Worm (Caenorhabditis elegans) whole organism, L4 larva: ENCODE data around the gene gut-2.

ENCODE experiments used
- F26F4.8 ChIP-seq: fragments of 200-800 bp; sonication (Bioruptor generic); conservative IDR thresholded peaks from 2 replicates; pipeline ENCODE4 v1.3.6; 2022; ENCODE audit warnings: missing genetic modification characterization, missing compliant biosample characterization
- F49E8.2 ChIP-seq: sonication (generic microtip); optimal IDR thresholded peaks from 2 replicates; lab custom pipeline; 2016; ENCODE audit warnings: missing compliant biosample characterization, mild to moderate bottlenecking, missing genetic modification characterization, borderline replicate concordance
- R02D3.7 ChIP-seq: fragments of 150-350 bp; sonication (generic microtip); optimal IDR thresholded peaks from 3 replicates; lab custom pipeline; 2014; ENCODE audit warnings: missing biosample characterization, missing genetic modification characterization
- Y105C5A.15 ChIP-seq: fragments of 200-800 bp; sonication (Bioruptor generic); IDR thresholded peaks from 2 replicates; pipeline ENCODE4 v1.3.6; 2022; ENCODE audit warnings: missing genetic modification characterization, missing compliant biosample characterization
- Y5F2A.4 ChIP-seq: fragments of 200-800 bp; sonication (Bioruptor generic); optimal IDR thresholded peaks from 2 replicates; lab custom pipeline; 2018; ENCODE audit warnings: mild to moderate bottlenecking, missing genetic modification characterization, missing compliant biosample characterization
- aha-1 ChIP-seq: fragments of 150-350 bp; peaks from one replicate; lab custom pipeline; 2014; ENCODE audit warnings: missing biosample characterization, missing genetic modification characterization
- ama-1 ChIP-seq: fragments of 150-350 bp; optimal IDR thresholded peaks from 2 replicates; lab custom pipeline; 2014; ENCODE audit warnings: inconsistent platforms, mixed read lengths
- arid-1 ChIP-seq: fragments of 200-800 bp; sonication (Bioruptor generic); conservative IDR thresholded peaks from 2 replicates; pipeline ENCODE4 v1.3.6; 2022; ENCODE audit warnings: missing genetic modification reagents, missing genetic modification characterization, missing compliant biosample characterization
- ceh-32 ChIP-seq: sonication (generic microtip); optimal IDR thresholded peaks from 2 replicates; lab custom pipeline; 2016; ENCODE audit warnings: mild to moderate bottlenecking, missing genetic modification characterization, missing compliant biosample characterization; ENCODE audit not compliant: poor library complexity
- ceh-62 ChIP-seq: sonication (generic microtip); optimal IDR thresholded peaks from 2 replicates; lab custom pipeline; 2017; ENCODE audit warnings: missing biosample characterization, missing genetic modification characterization
- ces-1 ChIP-seq: fragments of 150-350 bp; sonication (generic microtip); optimal IDR thresholded peaks from 4 replicates; lab custom pipeline; 2014; ENCODE audit warnings: missing biosample characterization, missing genetic modification reagents, missing genetic modification characterization
- daf-16 ChIP-seq, 3 experiments: sonication (generic microtip); optimal IDR thresholded peaks; 2 replicates each; lab custom pipeline; 2016 to 2017; ENCODE audit warnings: missing genetic modification characterization in 3 of 3, missing genetic modification reagents in 3 of 3, mild to moderate bottlenecking in 2 of 3, missing compliant biosample characterization in 2 of 3, missing biosample characterization in 1 of 3, moderate library complexity in 1 of 3
- dmd-6 ChIP-seq: fragments of 200-800 bp; sonication (Bioruptor generic); IDR thresholded peaks from 2 replicates; pipeline ENCODE4 v1.3.6; 2022; ENCODE audit warnings: missing genetic modification reagents, missing genetic modification characterization, missing compliant biosample characterization
- dmd-8 ChIP-seq: fragments of 200-800 bp; sonication (Bioruptor generic); IDR thresholded peaks from 2 replicates; pipeline ENCODE4 v1.3.6; 2022; ENCODE audit warnings: missing genetic modification characterization, missing compliant biosample characterization
- dpl-1 ChIP-seq: fragments of 150-350 bp; optimal IDR thresholded peaks from 2 replicates; lab custom pipeline; 2014; ENCODE audit warnings: missing biosample characterization, missing genetic modification reagents, missing genetic modification characterization
- duxl-1 ChIP-seq: sonication (generic microtip); optimal IDR thresholded peaks from 2 replicates; lab custom pipeline; 2016; ENCODE audit warnings: mild to moderate bottlenecking, missing genetic modification characterization, moderate library complexity, missing compliant biosample characterization; ENCODE audit not compliant: poor library complexity
- dve-1 ChIP-seq: sonication (generic microtip); optimal IDR thresholded peaks from 2 replicates; lab custom pipeline; 2017; ENCODE audit warnings: antibody characterized with exemption, mild to moderate bottlenecking, missing genetic modification characterization, missing compliant biosample characterization; ENCODE audit not compliant: insufficient read depth
- fkh-10 ChIP-seq: fragments of 150-350 bp; optimal IDR thresholded peaks from 2 replicates; lab custom pipeline; 2014; ENCODE audit warnings: missing biosample characterization, missing genetic modification reagents, missing genetic modification characterization
- fos-1 ChIP-seq: fragments of 150-350 bp; optimal IDR thresholded peaks from 2 replicates; lab custom pipeline; 2014; ENCODE audit warnings: missing biosample characterization, missing genetic modification characterization
- hlh-30 ChIP-seq: sonication (generic microtip); optimal IDR thresholded peaks from 2 replicates; lab custom pipeline; 2017; ENCODE audit warnings: antibody characterized with exemption, mild to moderate bottlenecking, missing genetic modification characterization, missing compliant biosample characterization; ENCODE audit not compliant: insufficient read depth
- hmg-1.1 ChIP-seq: fragments of 200-800 bp; sonication (Bioruptor generic); IDR thresholded peaks from 2 replicates; pipeline ENCODE4 v1.3.6; 2022; ENCODE audit warnings: missing genetic modification reagents, missing genetic modification characterization, missing compliant biosample characterization
- jun-1 ChIP-seq: fragments of 150-350 bp; optimal IDR thresholded peaks from 2 replicates; lab custom pipeline; 2014; ENCODE audit warnings: missing biosample characterization, missing genetic modification reagents, missing genetic modification characterization
- lin-29 ChIP-seq: fragments of 200-800 bp; sonication (Bioruptor generic); IDR thresholded peaks from 2 replicates; pipeline ENCODE4 v1.3.6; 2022; ENCODE audit warnings: missing genetic modification reagents, missing genetic modification characterization, missing compliant biosample characterization
- lin-38 ChIP-seq: fragments of 200-800 bp; sonication (Bioruptor generic); IDR thresholded peaks from 2 replicates; pipeline ENCODE4 v1.3.6; 2022; ENCODE audit warnings: missing genetic modification reagents, missing genetic modification characterization, missing compliant biosample characterization
- lsy-2 ChIP-seq, 2 experiments: fragments of 150-350 bp in 1 of 2; sonication (generic microtip) in 1 of 2; optimal IDR thresholded peaks; 2 replicates each; lab custom pipeline; 2014 to 2017; ENCODE audit warnings: missing biosample characterization in 2 of 2, missing genetic modification characterization in 2 of 2
- madf-5 ChIP-seq, 2 experiments: fragments of 200-800 bp; sonication (Bioruptor generic); IDR thresholded peaks; 2 replicates each; pipeline ENCODE4 v1.3.6; 2022; ENCODE audit warnings: missing compliant biosample characterization in 2 of 2, missing genetic modification characterization in 2 of 2
- madf-9 ChIP-seq: fragments of 200-800 bp; sonication (Bioruptor generic); conservative IDR thresholded peaks from 2 replicates; pipeline ENCODE4 v1.3.6; 2022; ENCODE audit warnings: missing genetic modification reagents, missing genetic modification characterization, missing compliant biosample characterization
- mep-1 ChIP-seq: fragments of 150-350 bp; sonication (generic microtip); optimal IDR thresholded peaks from 3 replicates; lab custom pipeline; 2014; ENCODE audit warnings: missing biosample characterization, missing genetic modification characterization
- mxl-2 ChIP-seq: fragments of 200-800 bp; sonication (Bioruptor generic); conservative IDR thresholded peaks from 2 replicates; pipeline ENCODE4 v1.3.6; 2022; ENCODE audit warnings: missing genetic modification reagents, missing genetic modification characterization, missing compliant biosample characterization
- nhr-10 ChIP-seq: fragments of 150-350 bp; optimal IDR thresholded peaks from 2 replicates; lab custom pipeline; 2014; ENCODE audit warnings: missing biosample characterization, missing genetic modification characterization
- nhr-102 ChIP-seq: sonication (generic microtip); optimal IDR thresholded peaks from 2 replicates; lab custom pipeline; 2016; ENCODE audit warnings: mild to moderate bottlenecking, missing genetic modification characterization, moderate library complexity, missing compliant biosample characterization
- nhr-25 ChIP-seq: sonication (generic microtip); optimal IDR thresholded peaks from 2 replicates; lab custom pipeline; 2017; ENCODE audit warnings: missing genetic modification characterization, mild to moderate bottlenecking, missing compliant biosample characterization, antibody characterized with exemption, moderate library complexity, borderline replicate concordance; ENCODE audit not compliant: insufficient read depth
- nhr-42 ChIP-seq: fragments of 200-800 bp; sonication (Bioruptor generic); IDR thresholded peaks from 2 replicates; pipeline ENCODE4 v1.3.6; 2022; ENCODE audit warnings: missing genetic modification characterization, missing compliant biosample characterization
- nhr-6 ChIP-seq: fragments of 150-350 bp; optimal IDR thresholded peaks from 2 replicates; lab custom pipeline; 2014; ENCODE audit warnings: missing biosample characterization, missing genetic modification characterization
- nhr-76 ChIP-seq: fragments of 150-350 bp; optimal IDR thresholded peaks from 2 replicates; lab custom pipeline; 2014; ENCODE audit warnings: missing biosample characterization, missing genetic modification characterization
- php-3 ChIP-seq: fragments of 200-800 bp; sonication (Bioruptor generic); IDR thresholded peaks from 2 replicates; pipeline ENCODE4 v1.3.6; 2022; ENCODE audit warnings: missing genetic modification reagents, missing genetic modification characterization, missing compliant biosample characterization
- pqm-1 ChIP-seq: sonication (generic microtip); optimal IDR thresholded peaks from 2 replicates; lab custom pipeline; 2017; ENCODE audit warnings: missing biosample characterization, missing genetic modification characterization
- rbr-2 ChIP-seq: sonication (generic microtip); optimal IDR thresholded peaks from 2 replicates; lab custom pipeline; 2016; ENCODE audit warnings: missing genotype, missing genetic modification characterization, missing compliant biosample characterization
- sdz-12 ChIP-seq: fragments of 200-800 bp; sonication (Bioruptor generic); optimal IDR thresholded peaks from 2 replicates; lab custom pipeline; 2018; ENCODE audit warnings: mild to moderate bottlenecking, missing genetic modification characterization, missing compliant biosample characterization
- spr-1 ChIP-seq: sonication (generic microtip); optimal IDR thresholded peaks from 2 replicates; lab custom pipeline; 2016; ENCODE audit warnings: mild to moderate bottlenecking, missing genetic modification characterization, missing compliant biosample characterization
- tag-97 ChIP-seq: fragments of 200-800 bp; sonication (Bioruptor generic); IDR thresholded peaks from 2 replicates; pipeline ENCODE4 v1.3.6; 2022; ENCODE audit warnings: missing genetic modification characterization, missing compliant biosample characterization
- unc-130 ChIP-seq: sonication (generic microtip); optimal IDR thresholded peaks from 2 replicates; lab custom pipeline; 2016; ENCODE audit warnings: missing genetic modification reagents, missing genetic modification characterization, missing compliant biosample characterization
- unc-62 ChIP-seq, 3 experiments: fragments of 150-350 bp in 1 of 3; sonication (generic microtip); optimal IDR thresholded peaks in 2 of 3; peaks in 1 of 3; 1 replicate in 1 of 3; 2 replicates in 2 of 3; lab custom pipeline; 2014 to 2017; ENCODE audit warnings: missing biosample characterization in 3 of 3, missing genetic modification characterization in 3 of 3, missing genetic modification reagents in 3 of 3, missing genotype in 1 of 3
- zfp-3 ChIP-seq: fragments of 200-800 bp; sonication (Bioruptor generic); conservative IDR thresholded peaks from 2 replicates; pipeline ENCODE4 v1.3.6; 2022; ENCODE audit warnings: missing genetic modification reagents, missing genetic modification characterization, missing compliant biosample characterization
- zip-11 ChIP-seq: fragments of 200-800 bp; sonication (Bioruptor generic); IDR thresholded peaks from 2 replicates; pipeline ENCODE4 v1.3.6; 2022; ENCODE audit warnings: missing genetic modification characterization, missing compliant biosample characterization

gut-2 gene

DNA sequence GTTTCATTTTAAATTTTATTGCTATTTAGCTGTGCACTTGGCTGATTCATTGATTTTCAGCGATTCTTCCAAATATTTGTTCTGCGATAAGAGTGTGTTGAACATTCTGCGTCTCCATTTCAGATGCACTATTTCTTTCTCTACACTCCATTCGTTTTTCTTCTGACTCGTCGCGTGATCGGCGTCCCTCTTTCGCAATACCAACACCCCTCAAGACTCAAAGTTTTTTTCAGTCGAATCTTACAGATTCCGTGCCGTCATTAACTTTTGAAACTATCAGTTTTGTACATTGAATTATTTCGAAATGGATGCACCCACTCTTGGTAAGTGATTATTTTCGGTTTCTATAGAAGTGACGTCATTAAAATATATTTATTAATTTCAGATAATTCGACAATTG is 34.5 kb upstream of the gut-2 start, which contains the start of gene frm-10 (continued):
- TF ChIP-seq lin-29 (GFP tag; lab: Robert Waterston, UW): no peak
- peak; percentile 25 for TF ChIP-seq dpl-1 (GFP tag; lab: Kevin White, UChicago)
- peak; percentile 11 for TF ChIP-seq spr-1 (tag; lab: Kevin White, UChicago)
- TF ChIP-seq dmd-6 (GFP tag; lab: Robert Waterston, UW): peak; percentile 84
- TF ChIP-seq php-3 (GFP tag; lab: Robert Waterston, UW): peak; percentile 95
- no peak for TF ChIP-seq dmd-8 (GFP tag; lab: Robert Waterston, UW)
- peak; percentile 93 for TF ChIP-seq dve-1 (tag; lab: Kevin White, UChicago)
- TF ChIP-seq ceh-62: no peak
- TF ChIP-seq arid-1 (GFP tag; lab: Robert Waterston, UW): 0 out of 2 replicates have a peak, but pooled peaks have one; percentile 28
- TF ChIP-seq rbr-2 (tag; lab: Kevin White, UChicago): peak; percentile 41

DNA sequence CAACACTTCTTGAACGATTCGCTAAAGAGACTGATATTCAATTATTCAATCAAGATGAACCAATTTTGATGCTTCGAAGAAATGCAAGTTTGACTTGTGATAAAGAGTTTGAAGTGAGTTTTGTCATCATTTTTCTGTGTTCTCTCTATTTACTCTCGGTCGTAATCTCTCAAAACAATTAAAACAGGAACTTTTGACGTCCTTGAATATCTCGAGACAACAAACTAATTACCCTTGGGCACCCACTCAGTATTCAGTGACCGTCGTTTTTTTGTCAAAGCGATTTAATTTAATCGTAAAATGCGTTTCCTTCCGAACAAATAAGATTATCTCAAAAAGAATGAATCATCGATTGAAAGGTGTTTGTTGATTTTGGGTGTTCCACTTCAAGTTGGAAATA is 33.4 kb upstream of the gut-2 start:
- TF ChIP-seq pqm-1 (tag; lab: Kevin White, UChicago) (no peak), mep-1 (tag; lab: Kevin White, UChicago) (peak; percentile 27), arid-1 (GFP tag; lab: Robert Waterston, UW) (no peak), aha-1 (tag; lab: Kevin White, UChicago) (peak; percentile 54), daf-16 (GFP tag; optimal IDR thresholded peaks at IDR 0.05; lab: Kevin White, UChicago) (no peak), daf-16 (tag; optimal IDR thresholded peaks at IDR 0.05; lab: Kevin White, UChicago) (peak; percentile 4), nhr-76 (no peak), ces-1 (GFP tag; lab: Kevin White, UChicago) (peak; percentile 18)

DNA sequence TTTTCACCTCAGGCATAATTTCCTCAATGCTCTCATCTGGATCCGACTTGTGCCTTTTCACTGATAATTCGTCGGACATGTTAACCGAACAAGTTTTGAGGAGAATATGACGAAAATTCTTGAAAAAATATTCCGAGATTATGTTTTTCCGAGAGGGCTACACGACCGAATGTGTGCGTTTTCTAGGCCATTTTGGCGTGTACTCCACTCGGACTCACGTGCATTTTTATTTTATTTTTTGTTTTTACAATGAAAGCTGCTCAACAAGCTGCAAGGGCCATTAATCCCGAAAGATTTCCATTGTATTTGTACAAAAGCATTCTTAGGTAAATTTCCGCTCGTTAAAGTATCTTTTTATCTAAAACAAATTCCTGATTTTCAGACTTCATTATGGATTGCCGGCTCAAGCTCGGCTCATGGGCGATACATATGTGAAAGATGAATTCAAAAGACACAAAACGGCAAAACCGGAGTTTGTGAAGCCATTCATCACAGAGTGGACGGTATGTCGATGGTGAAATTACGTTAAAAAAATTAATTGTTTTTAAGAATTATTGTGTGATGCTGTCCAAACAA is 29.2 kb upstream of the gut-2 start, which contains the start of the genes F25H9.6 and F25H9.7:
TSS of gene F25H9.6 (minus strand) at position 172 of the 576 bp plus-strand sequence.
TSS of gene F25H9.7 (plus strand) at position 187 of the 576 bp plus-strand sequence.
- TF ChIP-seq nhr-102 (tag; lab: Kevin White, UChicago): peak; percentile 48
- TF ChIP-seq nhr-10 (tag; lab: Kevin White, UChicago): no peak
- peak; percentile 93 for TF ChIP-seq sdz-12 (GFP tag; lab: Kevin White, UChicago)
- TF ChIP-seq zip-11 (GFP tag; lab: Robert Waterston, UW): no peak
- no peak for TF ChIP-seq ama-1 (lab: Kevin White, UChicago)
- peak; percentile 93 for TF ChIP-seq madf-9 (GFP tag; lab: Robert Waterston, UW)
- TF ChIP-seq lin-38 (GFP tag; lab: Robert Waterston, UW): peak; percentile 79
- no peak for TF ChIP-seq Y5F2A.4
- TF ChIP-seq R02D3.7 (tag; lab: Kevin White, UChicago): no peak
- TF ChIP-seq Y105C5A.15 (GFP tag; lab: Robert Waterston, UW): no peak
- TF ChIP-seq lsy-2 (tag; optimal IDR thresholded peaks at IDR 0.05; lab: Kevin White, UChicago): peak in 1 of 2 experiments; percentile 90
- no peak for TF ChIP-seq nhr-42
- no peak for TF ChIP-seq fkh-10
- TF ChIP-seq php-3 (GFP tag; lab: Robert Waterston, UW): no peak
- TF ChIP-seq hlh-30 (tag; lab: Kevin White, UChicago): peak; percentile 91
- peak; percentile 88 for TF ChIP-seq duxl-1
- TF ChIP-seq tag-97: peak; percentile 90; the same call in 1 of the 2 replicates
- TF ChIP-seq zfp-3 (GFP tag; lab: Robert Waterston, UW): peak; percentile 62; the same call in 1 of the 2 replicates
- peak; percentile 79 for TF ChIP-seq F49E8.2 (tag; lab: Kevin White, UChicago)
- TF ChIP-seq fos-1 (tag; lab: Kevin White, UChicago): no peak
- no peak for TF ChIP-seq ceh-32 (tag; lab: Kevin White, UChicago)
- peak; percentile 97 for TF ChIP-seq unc-130 (GFP tag; lab: Kevin White, UChicago)
- TF ChIP-seq unc-62 (GFP tag; optimal IDR thresholded peaks at IDR 0.05 in 1 of 2; lab: Kevin White, UChicago): peak in 1 of 2 experiments; percentile 98
- no peak for TF ChIP-seq unc-62 (tag; optimal IDR thresholded peaks at IDR 0.05; lab: Kevin White, UChicago)
- TF ChIP-seq nhr-6 (tag; lab: Kevin White, UChicago): peak; percentile 93
- no peak for TF ChIP-seq nhr-25
- no peak for TF ChIP-seq jun-1
- no peak for TF ChIP-seq F26F4.8
- peak; percentile 50; the same call in 1 of the 2 replicates for TF ChIP-seq hmg-1.1
- peak; percentile 79 for TF ChIP-seq mxl-2 (GFP tag; lab: Robert Waterston, UW)
- TF ChIP-seq madf-5 (GFP tag; IDR thresholded peaks at IDR 0.05; lab: Robert Waterston, UW): peak in 1 of 2 experiments; percentile 40; a peak in 1 of 4 replicates
